Fruit fly (Drosophila melanogaster) whole organism, pupa: ENCODE results near the gene CG10581.

Experiments used
- CG17806 ChIP-seq: fragments of 200-800 bp; sonication (Bioruptor generic); optimal IDR thresholded peaks from 2 replicates; lab custom pipeline; 2018; ENCODE audit warnings: missing biosample characterization, mild to moderate bottlenecking, missing genetic modification characterization, moderate library complexity
- CG8301 ChIP-seq: fragments of 200-800 bp; sonication (Bioruptor generic); optimal IDR thresholded peaks from 2 replicates; lab custom pipeline; 2018; ENCODE audit warnings: missing biosample characterization, mild to moderate bottlenecking, missing genetic modification characterization
- Pif1A ChIP-seq: fragments of 200-800 bp; sonication (Bioruptor generic); optimal IDR thresholded peaks from 3 replicates; lab custom pipeline; 2016; ENCODE audit warnings: missing biosample characterization, missing genetic modification characterization
- gl ChIP-seq: fragments of 200-800 bp; sonication (Bioruptor generic); optimal IDR thresholded peaks from 2 replicates; lab custom pipeline; 2018; ENCODE audit warnings: missing biosample characterization, mild to moderate bottlenecking, missing genetic modification characterization

DNA sequence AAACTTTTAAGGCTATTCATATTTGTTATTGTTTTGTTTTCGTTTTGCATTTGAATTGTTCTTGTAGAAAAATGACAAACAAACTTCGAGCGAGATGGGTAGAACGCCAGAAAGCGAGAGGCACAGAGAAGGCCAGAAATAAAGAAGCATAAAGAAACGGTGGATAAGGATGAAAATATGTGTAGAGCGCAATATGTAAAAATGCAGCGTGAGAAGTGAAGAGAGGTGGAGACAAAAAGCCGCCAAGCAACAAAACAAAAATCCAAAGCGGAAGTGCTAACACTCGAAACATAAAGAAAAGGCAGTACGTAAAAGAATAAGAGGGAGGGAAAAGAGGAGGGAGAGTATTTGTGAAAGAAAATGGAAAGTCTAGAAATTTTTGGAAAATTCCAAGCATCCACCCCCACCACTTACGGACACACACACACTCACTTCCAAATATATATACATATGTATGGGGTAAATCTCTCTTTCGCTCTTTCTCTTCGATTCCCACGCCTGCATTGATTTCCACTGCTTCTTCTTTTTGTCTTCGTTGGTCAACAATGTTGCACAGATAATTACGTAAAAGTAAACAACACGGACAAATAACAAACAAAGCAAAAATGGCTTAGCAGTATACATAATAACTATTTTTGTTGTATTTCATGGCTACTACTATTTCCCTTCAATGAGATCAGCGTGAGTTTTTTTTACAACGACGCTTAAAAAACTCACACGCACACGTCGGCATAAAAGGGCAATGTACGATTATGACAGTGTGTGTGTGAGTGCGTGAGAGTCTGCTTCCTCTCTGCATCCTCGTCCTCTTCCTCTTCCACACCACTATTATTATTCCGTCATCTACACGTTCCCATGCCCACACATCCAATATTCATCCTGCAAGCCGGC, 26.4 kb downstream of the CG10581 start:
- TF ChIP-seq CG8301 (tag; lab: Kevin White, UChicago) (no peak), gl (tag; lab: Kevin White, UChicago) (no peak), CG17806 (tag; lab: Kevin White, UChicago) (no peak), Pif1A (no peak)
